Worm (Caenorhabditis elegans): ENCODE measurements around the gene Y51H4A.1.

Y51H4A.1 gene

ce11 chrIV:16491411-16492036, 14.4 kb upstream of the Y51H4A.1 start (continued):
- TF ChIP-seq T20F7.1 (GFP tag; optimal IDR thresholded peaks at IDR 0.05) (no peak), snpc-1.2 (GFP tag; IDR thresholded peaks at IDR 0.05) (no peak), R02D3.7 (tag; optimal IDR thresholded peaks at IDR 0.05) (no peak), nhr-111 (GFP tag; optimal IDR thresholded peaks at IDR 0.05) (no peak), F44E2.7 (GFP tag; IDR thresholded peaks at IDR 0.05) (no peak), lim-7 (GFP tag; IDR thresholded peaks at IDR 0.05) (no peak), spr-3 (GFP tag; optimal IDR thresholded peaks at IDR 0.05) (no peak), tra-1 (GFP tag; IDR thresholded peaks at IDR 0.05) (peak; percentile 32), lin-13 (GFP tag; optimal IDR thresholded peaks at IDR 0.05) (peak; percentile 85), saeg-2 (GFP tag; IDR thresholded peaks at IDR 0.05) (no peak), hif-1 (tag; optimal IDR thresholded peaks at IDR 0.05) (peak; percentile 14 to 94), Y75B8A.6 (GFP tag; IDR thresholded peaks at IDR 0.05) (no peak), unc-130 (GFP tag; optimal IDR thresholded peaks at IDR 0.05) (no peak), ceh-82 (tag; optimal IDR thresholded peaks at IDR 0.05) (no peak), ces-1 (GFP tag; optimal IDR thresholded peaks at IDR 0.05) (no peak), arid-1 (GFP tag; conservative IDR thresholded peaks at IDR 0.05) (0 out of 2 replicates have a peak, but pooled peaks have one; percentile 10), D1046.2 (GFP tag; IDR thresholded peaks at IDR 0.05) (no peak), unc-62 (GFP tag; optimal IDR thresholded peaks at IDR 0.05 in 1 of 2) (no peak), unc-62 (tag; optimal IDR thresholded peaks at IDR 0.05) (no peak), zag-1 (tag; optimal IDR thresholded peaks at IDR 0.05) (no peak), dmd-6 (GFP tag; IDR thresholded peaks at IDR 0.05) (peak; percentile 52), ceh-32 (tag; optimal IDR thresholded peaks at IDR 0.05; ENCODE audit: poor library complexity) (no peak), egl-27 (tag; optimal IDR thresholded peaks at IDR 0.05) (no peak), fos-1 (tag; optimal IDR thresholded peaks at IDR 0.05) (no peak), ceh-44 (GFP tag; IDR thresholded peaks at IDR 0.05) (no peak), Y5F2A.4 (GFP tag; optimal IDR thresholded peaks at IDR 0.05) (no peak)

- TF ChIP-seq lsy-2 (tag; optimal IDR thresholded peaks at IDR 0.05) (peak in 1 of 2 experiments; percentile 73), mxl-3 (GFP tag; optimal IDR thresholded peaks at IDR 0.05) (peak; percentile 54), nhr-25 (tag; optimal IDR thresholded peaks at IDR 0.05; ENCODE audit: borderline replicate concordance, insufficient read depth) (peak; percentile 76), lin-38 (GFP tag; IDR thresholded peaks at IDR 0.05) (peak; percentile 28; the same call in 1 of the 2 replicates), lin-1 (GFP tag; IDR thresholded peaks at IDR 0.05) (peak; percentile 62; the same call in 1 of the 2 replicates), attf-4 (tag; optimal IDR thresholded peaks at IDR 0.05) (no peak), mep-1 (tag; optimal IDR thresholded peaks at IDR 0.05) (peak; percentile 86), unc-62 (GFP tag; optimal IDR thresholded peaks at IDR 0.05 in 1 of 2) (peak in 1 of 2 experiments; percentile 99), unc-62 (tag; optimal IDR thresholded peaks at IDR 0.05) (no peak), spr-3 (GFP tag; optimal IDR thresholded peaks at IDR 0.05) (no peak), mes-2 (tag; optimal IDR thresholded peaks at IDR 0.05; ENCODE audit: poor library complexity, severe bottlenecking) (peak; percentile 68), lin-13 (GFP tag; optimal IDR thresholded peaks at IDR 0.05) (peak; percentile 79), vab-7 (GFP tag; IDR thresholded peaks at IDR 0.05) (no peak), T26A8.4 (GFP tag; IDR thresholded peaks at IDR 0.05) (0 out of 2 replicates have a peak, but pooled peaks have one; percentile 38), ama-1 (optimal IDR thresholded peaks at IDR 0.05) (peak; percentile 57), daf-16 (GFP tag; optimal IDR thresholded peaks at IDR 0.05) (no peak), daf-16 (tag; optimal IDR thresholded peaks at IDR 0.05) (peak; percentile 18), nhr-11 (tag; optimal IDR thresholded peaks at IDR 0.05) (no peak), rbr-2 (tag; optimal IDR thresholded peaks at IDR 0.05) (peak; percentile 37), aha-1 (tag) (peak; percentile 86), dve-1 (tag; optimal IDR thresholded peaks at IDR 0.05; ENCODE audit: insufficient read depth) (peak; percentile 84), set-16 (GFP tag; IDR thresholded peaks at IDR 0.05) (0 out of 2 replicates have a peak, but pooled peaks have one; percentile 6), aly-2 (tag; optimal IDR thresholded peaks at IDR 0.05) (no peak), nhr-10 (tag; optimal IDR thresholded peaks at IDR 0.05) (peak; percentile 25), fos-1 (tag; optimal IDR thresholded peaks at IDR 0.05) (peak; percentile 40), F10B5.3 (tag; optimal IDR thresholded peaks at IDR 0.05) (peak; percentile 41), php-3 (GFP tag; IDR thresholded peaks at IDR 0.05) (no peak), nhr-102 (tag; optimal IDR thresholded peaks at IDR 0.05) (peak; percentile 36), cey-2 (tag; optimal IDR thresholded peaks at IDR 0.05; ENCODE audit: borderline replicate concordance, insufficient read depth) (peak; percentile 2)
Measured at ce11 chrIV:16489958-16490357, 12.9 kb upstream of the Y51H4A.1 start.

Data from whole organism, L4 larva.